Fruit fly (Drosophila melanogaster) whole organism, prepupa: ENCODE measurements around the gene Z600.
A peak's percentile ranks its signal among the peaks of the same experiment; 100 is the strongest.

Experiments used
- Blimp-1 ChIP-seq: fragments of 200-800 bp; sonication (Bioruptor generic); optimal IDR thresholded peaks from 3 replicates; lab custom pipeline; 2017; ENCODE audit warnings: missing biosample characterization, missing genetic modification characterization, mild to moderate bottlenecking, moderate library complexity, missing genetic modification reagents
- CG10669 ChIP-seq: fragments of 200-800 bp; sonication (Bioruptor generic); optimal IDR thresholded peaks from 3 replicates; lab custom pipeline; 2018; ENCODE audit warnings: missing biosample characterization, mild to moderate bottlenecking, missing genetic modification characterization, moderate library complexity
- CG11294 ChIP-seq: fragments of 200-800 bp; sonication (Bioruptor generic); IDR thresholded peaks from 2 replicates; pipeline ENCODE4 v1.3.6; 2022; ENCODE audit warnings: missing biosample characterization, missing genetic modification characterization
- CG11902 ChIP-seq: fragments of 200-800 bp; sonication (Bioruptor generic); optimal IDR thresholded peaks from 3 replicates; lab custom pipeline; 2016; ENCODE audit warnings: missing biosample characterization, missing genetic modification characterization
- CG16779 ChIP-seq: fragments of 200-800 bp; sonication (Bioruptor generic); optimal IDR thresholded peaks from 3 replicates; lab custom pipeline; 2017; ENCODE audit warnings: missing biosample characterization, mild to moderate bottlenecking, missing genetic modification characterization
- CG31627 ChIP-seq: fragments of 200-800 bp; sonication (Bioruptor generic); optimal IDR thresholded peaks from 3 replicates; lab custom pipeline; 2016; ENCODE audit warnings: missing biosample characterization, missing genetic modification characterization
- CG32006 ChIP-seq: fragments of 200-800 bp; sonication (Bioruptor generic); optimal IDR thresholded peaks from 3 replicates; lab custom pipeline; 2017; ENCODE audit warnings: missing biosample characterization, mild to moderate bottlenecking, missing genetic modification characterization
- CG34406 ChIP-seq: fragments of 200-800 bp; sonication (Bioruptor generic); optimal IDR thresholded peaks from 3 replicates; lab custom pipeline; 2016; ENCODE audit warnings: missing biosample characterization, missing genetic modification characterization
- CG6808 ChIP-seq: fragments of 200-800 bp; sonication (Bioruptor generic); optimal IDR thresholded peaks from 3 replicates; lab custom pipeline; 2017; ENCODE audit warnings: missing biosample characterization, missing genetic modification characterization, mild to moderate bottlenecking, moderate library complexity, missing genetic modification reagents
- CG6854 ChIP-seq: fragments of 200-800 bp; sonication (Bioruptor generic); optimal IDR thresholded peaks from 2 replicates; lab custom pipeline; 2017; ENCODE audit warnings: missing biosample characterization, mild to moderate bottlenecking, missing genetic modification characterization
- CG8319 ChIP-seq: fragments of 200-800 bp; sonication (Bioruptor generic); optimal IDR thresholded peaks from 3 replicates; lab custom pipeline; 2016; ENCODE audit warnings: missing biosample characterization, missing genetic modification characterization
- CG8632 ChIP-seq: fragments of 200-800 bp; sonication (Bioruptor generic); optimal IDR thresholded peaks from 3 replicates; lab custom pipeline; 2016; ENCODE audit warnings: missing biosample characterization, missing genetic modification characterization
- CG9139 ChIP-seq: fragments of 200-800 bp; sonication (Bioruptor generic); optimal IDR thresholded peaks from 3 replicates; lab custom pipeline; 2017; ENCODE audit warnings: missing biosample characterization, mild to moderate bottlenecking, missing genetic modification characterization
- Eip78C ChIP-seq: fragments of 200-800 bp; sonication (Bioruptor generic); peaks from one replicate; lab custom pipeline; 2016; ENCODE audit warnings: missing biosample characterization, missing genetic modification characterization
- Ets21C ChIP-seq: fragments of 200-800 bp; sonication (Bioruptor generic); optimal IDR thresholded peaks from 3 replicates; lab custom pipeline; 2016; ENCODE audit warnings: missing biosample characterization, missing genetic modification characterization
- Ets96B ChIP-seq: fragments of 200-800 bp; optimal IDR thresholded peaks from 2 replicates; lab custom pipeline; 2019; ENCODE audit warnings: missing biosample characterization, mild to moderate bottlenecking, missing genetic modification characterization, moderate library complexity
- Gug ChIP-seq: fragments of 200-800 bp; sonication (Bioruptor generic); IDR thresholded peaks from 2 replicates; pipeline ENCODE4 v1.3.6; 2022; ENCODE audit warnings: missing biosample characterization, missing genetic modification characterization
- Hr38 ChIP-seq: sonication (Bioruptor generic); optimal IDR thresholded peaks from 2 replicates; lab custom pipeline; 2016; ENCODE audit warnings: missing biosample characterization, missing genetic modification characterization
- Hr39 ChIP-seq: fragments of 200-800 bp; sonication (Bioruptor generic); optimal IDR thresholded peaks from 2 replicates; lab custom pipeline; 2016; ENCODE audit warnings: missing biosample characterization, missing genetic modification characterization
- Hr4 ChIP-seq: fragments of 200-800 bp; sonication (Bioruptor generic); optimal IDR thresholded peaks from 3 replicates; lab custom pipeline; 2016; ENCODE audit warnings: missing biosample characterization, missing genetic modification characterization
- Lpt ChIP-seq: fragments of 200-800 bp; sonication (Bioruptor generic); optimal IDR thresholded peaks from 3 replicates; lab custom pipeline; 2016; ENCODE audit warnings: missing biosample characterization, missing genetic modification characterization
- Met ChIP-seq: fragments of 200-800 bp; sonication (Bioruptor generic); optimal IDR thresholded peaks from 3 replicates; lab custom pipeline; 2016; ENCODE audit warnings: missing biosample characterization, missing genetic modification characterization
- Sox102F ChIP-seq: fragments of 200-800 bp; sonication (Bioruptor generic); optimal IDR thresholded peaks from 2 replicates; lab custom pipeline; 2016; ENCODE audit warnings: missing biosample characterization, mild to moderate bottlenecking, missing genetic modification characterization
- Sox15 ChIP-seq: fragments of 200-800 bp; sonication (Bioruptor generic); optimal IDR thresholded peaks from 3 replicates; lab custom pipeline; 2016; ENCODE audit warnings: missing biosample characterization, missing genetic modification characterization
- acj6 ChIP-seq: fragments of 200-800 bp; sonication (Bioruptor generic); optimal IDR thresholded peaks from 3 replicates; lab custom pipeline; 2016; ENCODE audit warnings: missing biosample characterization, missing genetic modification characterization
- cyc ChIP-seq: fragments of 200-800 bp; sonication (Bioruptor generic); optimal IDR thresholded peaks from 3 replicates; lab custom pipeline; 2016; ENCODE audit warnings: missing biosample characterization, missing genetic modification characterization
- dsx ChIP-seq: fragments of 200-800 bp; optimal IDR thresholded peaks from 3 replicates; lab custom pipeline; 2019; ENCODE audit warnings: missing biosample characterization, mild to moderate bottlenecking, missing genetic modification characterization, moderate library complexity; ENCODE audit not compliant: poor library complexity, severe bottlenecking
- eg ChIP-seq: fragments of 200-800 bp; sonication (Bioruptor generic); IDR thresholded peaks from 3 replicates; pipeline ENCODE4 v1.3.6; 2022; ENCODE audit warnings: missing biosample characterization, missing genetic modification characterization
- esn ChIP-seq: fragments of 200-800 bp; sonication (Bioruptor generic); optimal IDR thresholded peaks from 2 replicates; lab custom pipeline; 2016; ENCODE audit warnings: missing biosample characterization, mild to moderate bottlenecking, missing genetic modification characterization, moderate library complexity
- fd59A ChIP-seq: fragments of 200-800 bp; sonication (Bioruptor generic); optimal IDR thresholded peaks from 2 replicates; lab custom pipeline; 2017; ENCODE audit warnings: missing biosample characterization, mild to moderate bottlenecking, missing genetic modification characterization, missing genetic modification reagents
- fkh ChIP-seq: fragments of 200-800 bp; sonication (Bioruptor generic); optimal IDR thresholded peaks from 3 replicates; lab custom pipeline; 2017; ENCODE audit warnings: missing biosample characterization, mild to moderate bottlenecking, missing genetic modification characterization, moderate library complexity
- net ChIP-seq: fragments of 200-800 bp; sonication (Bioruptor generic); optimal IDR thresholded peaks from 3 replicates; lab custom pipeline; 2016; ENCODE audit warnings: missing biosample characterization, missing genetic modification characterization
- salr ChIP-seq, 2 experiments: fragments of 200-800 bp; sonication (Bioruptor generic); optimal IDR thresholded peaks; 3 replicates each; lab custom pipeline; 2016 to 2018; ENCODE audit warnings: missing biosample characterization in 2 of 2, missing genetic modification characterization in 2 of 2, mild to moderate bottlenecking in 1 of 2
- ss ChIP-seq, 2 experiments: fragments of 200-800 bp; sonication (Bioruptor generic); optimal IDR thresholded peaks; 2 replicates in 1 of 2; 3 replicates in 1 of 2; lab custom pipeline; 2017 to 2018; ENCODE audit warnings: mild to moderate bottlenecking in 2 of 2, missing biosample characterization in 2 of 2, missing genetic modification characterization in 2 of 2, moderate library complexity in 1 of 2
- svp ChIP-seq: fragments of 200-800 bp; sonication (Bioruptor generic); peaks from one replicate; lab custom pipeline; 2016; ENCODE audit warnings: missing biosample characterization, missing genetic modification characterization
- topi ChIP-seq: fragments of 200-800 bp; sonication (Bioruptor generic); optimal IDR thresholded peaks from 3 replicates; lab custom pipeline; 2016; ENCODE audit warnings: missing biosample characterization, missing genetic modification characterization
- vri ChIP-seq: fragments of 200-800 bp; sonication (Bioruptor generic); optimal IDR thresholded peaks from 3 replicates; lab custom pipeline; 2016; ENCODE audit warnings: missing biosample characterization, mild to moderate bottlenecking, missing genetic modification characterization

The Z600 gene

DNA sequence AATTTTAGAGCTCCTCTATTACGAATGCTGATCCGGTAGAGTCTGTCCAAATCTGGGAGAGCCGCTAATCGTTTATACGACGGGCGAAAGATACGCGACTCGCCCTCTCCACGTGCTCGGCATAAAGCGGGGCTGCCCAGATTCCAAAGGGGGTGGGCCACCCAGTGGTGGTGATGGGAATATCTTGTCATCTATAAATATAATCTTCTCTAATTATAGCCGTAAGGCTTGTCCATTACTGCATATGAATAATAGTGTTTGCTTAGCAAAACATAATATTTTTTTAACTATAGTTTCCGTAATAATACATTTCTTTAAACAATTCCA, 7.3 kb upstream of the Z600 start:
- TF ChIP-seq Eip78C (GFP tag; lab: Kevin White, UChicago) (peak; percentile 47), eg (GFP tag; lab: Robert Waterston, UW) (0 out of 3 replicates have a peak, but pooled peaks have one; percentile 12), salr (GFP tag; optimal IDR thresholded peaks at IDR 0.05; lab: Kevin White, UChicago) (no peak)

DNA sequence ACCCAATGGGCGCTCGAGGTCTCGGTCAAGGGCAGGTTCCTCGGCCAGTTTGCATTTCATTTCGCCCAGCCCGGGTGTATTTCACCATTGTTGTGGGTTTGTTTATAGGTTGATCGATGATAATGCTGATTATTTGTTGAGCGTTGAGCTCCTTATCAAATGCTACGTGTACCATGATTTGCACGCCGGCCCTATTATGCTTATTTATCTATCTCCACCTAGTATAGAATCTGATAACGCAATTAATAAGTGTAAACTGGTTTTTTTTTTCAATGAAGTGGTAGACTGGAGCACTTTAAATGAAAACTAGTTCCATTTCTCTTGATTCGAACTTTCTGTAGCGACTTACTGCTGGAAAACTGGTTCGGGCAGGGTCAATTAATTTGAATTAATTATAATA, 6.6 kb upstream of the Z600 start:
- TF ChIP-seq vri (GFP tag; lab: Kevin White, UChicago), result peak; percentile 1
- TF ChIP-seq salr (GFP tag; optimal IDR thresholded peaks at IDR 0.05; lab: Kevin White, UChicago), result no peak

DNA sequence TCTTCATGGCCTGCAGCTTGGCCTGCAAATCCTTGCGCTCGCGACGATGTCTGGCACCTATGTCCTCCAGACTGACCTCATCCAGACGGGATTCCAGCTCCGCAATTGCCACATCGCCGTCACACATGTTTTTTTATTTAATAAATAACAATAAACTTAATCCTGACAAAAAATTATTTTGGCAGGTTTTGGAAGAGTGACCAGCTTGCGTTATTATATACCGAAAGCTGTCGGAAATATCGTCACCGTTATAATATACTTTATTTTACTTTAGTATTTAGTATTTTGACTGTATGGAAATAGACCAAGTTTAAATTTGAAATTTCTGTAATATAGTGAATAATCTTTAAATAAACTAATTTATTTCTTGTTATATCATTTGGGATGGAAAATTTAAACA, 4.2 kb upstream of the Z600 start, which contains the start of gene CG7857:
Gene CG7857 (minus strand): TSS at position 208 of the 400 bp plus-strand sequence.
- TF ChIP-seq ss (GFP tag; optimal IDR thresholded peaks at IDR 0.05; lab: Kevin White, UChicago) (no peak), CG31627 (GFP tag; lab: Kevin White, UChicago) (no peak)

DNA sequence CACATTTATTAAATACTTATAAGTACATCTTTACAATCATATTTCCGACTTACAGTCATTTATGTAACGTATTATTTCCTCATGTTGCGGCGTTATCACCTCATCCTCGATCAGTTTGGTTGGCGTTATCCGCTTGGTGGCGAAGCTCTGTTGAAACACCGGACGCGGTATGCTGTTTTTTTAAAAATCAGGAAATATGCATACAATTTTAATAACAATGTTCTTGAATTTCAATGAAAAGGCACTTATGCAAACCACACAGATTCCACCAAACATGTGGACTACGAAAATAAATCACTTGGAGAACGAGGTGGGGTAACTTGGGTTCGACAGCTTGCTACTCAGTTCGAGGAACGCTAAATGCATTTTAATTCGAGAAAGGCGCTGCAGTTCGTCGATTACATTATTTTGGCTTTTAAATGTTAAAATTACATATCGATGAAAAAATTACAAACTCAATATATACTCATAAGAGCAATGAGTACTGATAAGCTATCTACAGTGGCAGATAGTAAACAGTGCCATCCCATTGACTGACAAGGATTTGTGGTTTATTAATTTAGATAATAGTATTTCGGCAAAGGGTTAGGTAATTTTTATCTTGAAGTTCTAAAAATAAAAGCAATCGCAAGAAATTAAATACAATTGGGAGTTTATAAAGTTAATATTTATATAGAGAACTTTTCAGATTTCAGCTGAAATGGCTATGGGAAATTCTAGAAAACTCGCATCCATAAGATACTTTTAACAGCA, 2.5 kb upstream of the Z600 start:
- TF ChIP-seq Sox15 (GFP tag; lab: Kevin White, UChicago) (no peak), CG31627 (GFP tag; lab: Kevin White, UChicago) (peak; percentile 24), CG10669 (GFP tag; lab: Kevin White, UChicago) (peak; percentile 11), Sox102F (GFP tag; lab: Kevin White, UChicago) (peak; percentile 12), CG32006 (peak; percentile 5), Eip78C (GFP tag; lab: Kevin White, UChicago) (peak; percentile 78), CG6808 (GFP tag; lab: Kevin White, UChicago) (peak; percentile 45), svp (GFP tag; lab: Kevin White, UChicago) (peak; percentile 80), CG11294 (GFP tag; lab: Robert Waterston, UW) (no peak), esn (GFP tag; lab: Kevin White, UChicago) (peak; percentile 16)

DNA sequence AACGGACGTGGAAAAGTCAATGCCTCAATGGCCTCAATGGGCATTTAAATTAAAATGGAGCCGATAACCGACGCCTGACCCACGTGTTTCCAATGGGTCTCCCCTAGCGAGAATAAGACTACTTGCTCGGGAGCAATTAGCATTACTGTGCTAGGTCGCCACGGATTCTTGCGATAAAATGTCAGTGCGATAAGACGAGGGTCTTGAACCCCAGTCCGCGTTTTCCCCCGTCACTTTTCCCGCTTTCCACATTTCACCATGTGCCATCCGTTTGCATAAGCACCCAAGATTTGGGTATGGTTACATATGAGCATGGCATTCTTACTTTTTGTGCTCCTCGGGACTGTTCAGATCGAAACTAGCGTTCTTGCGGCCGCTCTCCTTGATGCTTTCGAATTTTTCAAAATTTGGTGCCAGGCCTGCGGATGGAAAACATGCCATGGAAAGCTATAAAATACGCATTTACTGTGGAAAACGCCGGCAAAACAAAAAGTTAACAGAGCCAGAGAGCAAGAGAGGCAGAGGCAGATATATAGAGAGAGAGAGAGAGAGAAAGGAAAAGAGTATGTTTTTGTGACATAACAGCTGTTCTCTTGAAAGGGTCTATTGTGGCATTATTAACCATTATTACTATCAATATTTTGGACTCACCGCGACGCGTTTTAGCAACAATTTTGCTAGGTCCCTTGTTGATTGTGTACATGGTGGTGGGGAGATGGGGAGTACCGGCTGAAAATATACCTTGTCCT, 1.5 kb upstream of the Z600 start:
- TF ChIP-seq topi (GFP tag; lab: Kevin White, UChicago) (no peak), CG31627 (GFP tag; lab: Kevin White, UChicago) (no peak), Lpt (GFP tag; lab: Kevin White, UChicago) (no peak), acj6 (GFP tag; lab: Kevin White, UChicago) (no peak), Gug (GFP tag; lab: Robert Waterston, UW) (no peak), vri (GFP tag; lab: Kevin White, UChicago) (peak; percentile 80), Ets21C (GFP tag; lab: Kevin White, UChicago) (no peak), svp (GFP tag; lab: Kevin White, UChicago) (peak; percentile 97), CG10669 (GFP tag; lab: Kevin White, UChicago) (no peak), fkh (GFP tag; lab: Kevin White, UChicago) (no peak), CG9139 (no peak), CG34406 (no peak), CG8632 (GFP tag; lab: Kevin White, UChicago) (no peak), Hr4 (no peak), CG16779 (tag; lab: Kevin White, UChicago) (no peak)

DNA sequence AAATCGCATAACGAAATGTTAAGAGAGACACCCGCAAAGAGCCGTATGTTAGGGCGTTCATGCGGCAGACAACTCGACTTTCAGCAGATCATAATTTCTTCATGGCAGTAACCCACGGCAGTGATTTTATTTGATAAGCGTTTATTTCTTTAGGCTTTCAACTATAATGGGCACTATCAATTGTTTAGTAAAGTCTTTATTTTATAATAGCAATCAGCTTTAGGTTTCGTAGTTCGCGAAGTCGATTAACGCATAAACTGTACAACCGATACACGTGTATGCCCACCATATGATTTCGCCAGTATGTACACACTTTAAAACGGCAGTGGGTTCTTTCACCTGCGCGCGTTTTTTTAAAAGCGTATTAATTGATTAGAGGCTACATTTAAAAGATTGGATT, 628 bp upstream of the Z600 start, which contains the start of gene CG7841:
Gene CG7841 (minus strand): TSS at position 20 of the 400 bp plus-strand sequence.
- TF ChIP-seq Hr4 (peak; percentile 98), fd59A (GFP tag; lab: Kevin White, UChicago) (peak; percentile 95), ss (GFP tag; optimal IDR thresholded peaks at IDR 0.05; lab: Kevin White, UChicago) (peak; percentile 98 to 99), dsx (GFP tag; lab: Kevin White, UChicago) (peak; percentile 98), CG31627 (GFP tag; lab: Kevin White, UChicago) (peak; percentile 97), CG8632 (GFP tag; lab: Kevin White, UChicago) (peak; percentile 97), CG11902 (GFP tag; lab: Kevin White, UChicago) (peak; percentile 90), net (GFP tag; lab: Kevin White, UChicago) (peak; percentile 98), Met (GFP tag; lab: Kevin White, UChicago) (peak; percentile 99), acj6 (GFP tag; lab: Kevin White, UChicago) (peak; percentile 98), Blimp-1 (GFP tag; lab: Kevin White, UChicago) (peak; percentile 93), CG6854 (GFP tag; lab: Kevin White, UChicago) (peak; percentile 99), Hr39 (GFP tag; lab: Kevin White, UChicago) (peak; percentile 97), Eip78C (GFP tag; lab: Kevin White, UChicago) (peak; percentile 100), CG34406 (peak; percentile 98), CG8319 (GFP tag; lab: Kevin White, UChicago) (peak; percentile 95), Ets96B (tag; lab: Kevin White, UChicago) (peak; percentile 98), cyc (GFP tag; lab: Kevin White, UChicago) (peak; percentile 97), CG16779 (tag; lab: Kevin White, UChicago) (peak; percentile 97), Sox15 (GFP tag; lab: Kevin White, UChicago) (peak; percentile 92), Hr38 (GFP tag; lab: Kevin White, UChicago) (peak; percentile 40)
